Fruit fly (Drosophila melanogaster) whole organism, pupa: Measurements from ENCODE around the gene PGRP-SB2.

ENCODE experiments used
- CG10348 ChIP-seq: fragments of 200-800 bp; sonication (Bioruptor generic); IDR thresholded peaks from 2 replicates; pipeline ENCODE4 v1.3.6; 2022; ENCODE audit warnings: missing biosample characterization, missing genetic modification characterization
- CG12605 ChIP-seq: fragments of 200-800 bp; sonication (Bioruptor generic); IDR thresholded peaks from 2 replicates; pipeline ENCODE4 v1.3.6; 2022; ENCODE audit warnings: missing biosample characterization, missing genetic modification characterization
- CG14655 ChIP-seq: fragments of 200-800 bp; sonication (Bioruptor generic); optimal IDR thresholded peaks from 3 replicates; lab custom pipeline; 2017; ENCODE audit warnings: mild to moderate bottlenecking, missing biosample characterization, missing genetic modification reagents, missing genetic modification characterization
- CG17806 ChIP-seq: fragments of 200-800 bp; sonication (Bioruptor generic); optimal IDR thresholded peaks from 2 replicates; lab custom pipeline; 2018; ENCODE audit warnings: missing biosample characterization, mild to moderate bottlenecking, missing genetic modification characterization, moderate library complexity
- EcR ChIP-seq: fragments of 200-800 bp; sonication (Bioruptor generic); optimal IDR thresholded peaks from 3 replicates; lab custom pipeline; 2019; ENCODE audit warnings: missing biosample characterization, missing genetic modification characterization, mild to moderate bottlenecking, moderate library complexity, missing genetic modification reagents
- Ets98B ChIP-seq: fragments of 200-800 bp; sonication (Bioruptor generic); IDR thresholded peaks from 2 replicates; pipeline ENCODE4 v1.3.6; 2022; ENCODE audit warnings: missing biosample characterization, missing genetic modification characterization
- Snoo ChIP-seq: fragments of 200-800 bp; sonication (Bioruptor generic); optimal IDR thresholded peaks from 3 replicates; lab custom pipeline; 2017; ENCODE audit warnings: missing biosample characterization, mild to moderate bottlenecking, missing genetic modification characterization, inconsistent platforms
- gl ChIP-seq: fragments of 200-800 bp; sonication (Bioruptor generic); optimal IDR thresholded peaks from 2 replicates; lab custom pipeline; 2018; ENCODE audit warnings: missing biosample characterization, mild to moderate bottlenecking, missing genetic modification characterization

DNA sequence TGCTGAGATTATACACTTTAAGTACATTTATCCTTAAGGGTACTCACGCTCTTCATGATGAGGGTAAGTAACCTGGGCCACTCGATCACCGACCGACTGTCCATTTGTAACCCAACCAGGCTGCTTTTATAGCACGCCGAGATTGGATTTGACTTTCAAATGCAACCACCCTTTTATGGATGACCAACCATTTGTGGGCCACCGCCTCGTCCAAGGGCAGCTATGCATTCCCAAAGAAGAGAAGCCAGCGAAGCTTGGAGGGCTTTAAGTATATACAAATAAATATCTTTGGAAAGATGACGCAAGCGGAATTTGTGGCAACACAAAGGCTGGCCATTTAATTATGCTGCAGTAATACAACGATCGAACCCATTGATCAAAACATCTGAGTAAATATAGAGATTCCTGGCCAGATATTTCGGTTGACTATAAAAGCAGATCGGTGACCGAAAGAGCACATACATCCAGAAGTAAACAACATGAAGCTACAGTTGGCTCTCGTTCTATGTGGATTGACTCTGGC lies at the start of gene PGRP-SB2, which contains the start of gene CG13026:
- TF ChIP-seq CG17806: no peak
- no peak for TF ChIP-seq Ets98B
- no peak for TF ChIP-seq CG12605 (GFP tag; lab: Robert Waterston, UW)
- TF ChIP-seq CG14655: no peak
- no peak for TF ChIP-seq gl (tag; lab: Kevin White, UChicago)
- no peak for TF ChIP-seq Snoo
- no peak for TF ChIP-seq EcR (GFP tag; lab: Kevin White, UChicago)
- TF ChIP-seq CG10348 (GFP tag; lab: Robert Waterston, UW): no peak
